Worm (Caenorhabditis elegans) whole organism, young adult: ENCODE measurements around the gene attf-5.

Experiments used
- C06A6.2 ChIP-seq: fragments of 200-800 bp; sonication (Bioruptor generic); conservative IDR thresholded peaks from 2 replicates; pipeline ENCODE4 v1.3.6; 2022; ENCODE audit warnings: missing genetic modification characterization, missing compliant biosample characterization
- F23B12.7 ChIP-seq: sonication (generic microtip); optimal IDR thresholded peaks from 2 replicates; lab custom pipeline; 2017; ENCODE audit warnings: missing genetic modification characterization, mild to moderate bottlenecking, missing compliant biosample characterization, antibody characterized with exemption, moderate library complexity; ENCODE audit not compliant: insufficient read depth
- F49E8.2 ChIP-seq: sonication (generic microtip); optimal IDR thresholded peaks from 3 replicates; lab custom pipeline; 2017; ENCODE audit warnings: missing genetic modification characterization, mild to moderate bottlenecking, missing compliant biosample characterization, antibody characterized with exemption, moderate library complexity; ENCODE audit not compliant: insufficient read depth
- K12H6.12 ChIP-seq: fragments of 200-800 bp; sonication (Bioruptor generic); optimal IDR thresholded peaks from 2 replicates; lab custom pipeline; 2018; ENCODE audit warnings: mild to moderate bottlenecking, missing genetic modification characterization, missing compliant biosample characterization
- Y53F4B.3 ChIP-seq: fragments of 200-800 bp; sonication (Bioruptor generic); IDR thresholded peaks from 2 replicates; pipeline ENCODE4 v1.3.6; 2022; ENCODE audit warnings: missing genetic modification reagents, missing genetic modification characterization, missing compliant biosample characterization
- Y95B8A.8 ChIP-seq: fragments of 200-800 bp; sonication (Bioruptor generic); IDR thresholded peaks from 2 replicates; pipeline ENCODE4 v1.3.6; 2022; ENCODE audit warnings: missing genetic modification reagents, missing genetic modification characterization, missing compliant biosample characterization
- ZK185.1 ChIP-seq: sonication (generic microtip); optimal IDR thresholded peaks from 2 replicates; lab custom pipeline; 2016; ENCODE audit warnings: mild to moderate bottlenecking, missing genetic modification characterization, missing compliant biosample characterization; ENCODE audit not compliant: poor library complexity, severe bottlenecking
- athp-1 ChIP-seq: sonication (generic microtip); optimal IDR thresholded peaks from 2 replicates; lab custom pipeline; 2017; ENCODE audit warnings: mild to moderate bottlenecking, missing genetic modification characterization, missing compliant biosample characterization
- ccch-3 ChIP-seq: fragments of 200-800 bp; sonication (Bioruptor generic); optimal IDR thresholded peaks from 2 replicates; lab custom pipeline; 2018; ENCODE audit warnings: mild to moderate bottlenecking, missing genetic modification characterization, missing compliant biosample characterization
- ceh-27 ChIP-seq: fragments of 200-800 bp; sonication (Bioruptor generic); optimal IDR thresholded peaks from 2 replicates; lab custom pipeline; 2018; ENCODE audit warnings: mild to moderate bottlenecking, missing genetic modification characterization, moderate library complexity, missing compliant biosample characterization
- ceh-40 ChIP-seq: fragments of 200-800 bp; sonication (Bioruptor generic); IDR thresholded peaks from 2 replicates; pipeline ENCODE4 v1.3.6; 2022; ENCODE audit warnings: missing genetic modification characterization, missing compliant biosample characterization
- ceh-79 ChIP-seq: sonication (generic microtip); optimal IDR thresholded peaks from 2 replicates; lab custom pipeline; 2017; ENCODE audit warnings: mild to moderate bottlenecking, missing genetic modification characterization, missing compliant biosample characterization
- die-1 ChIP-seq: sonication (generic microtip); optimal IDR thresholded peaks from 2 replicates; lab custom pipeline; 2016; ENCODE audit warnings: missing genotype, mild to moderate bottlenecking, missing genetic modification characterization, missing compliant biosample characterization
- dox-1 ChIP-seq: fragments of 200-800 bp; sonication (Bioruptor generic); IDR thresholded peaks from 2 replicates; pipeline ENCODE4 v1.3.6; 2022; ENCODE audit warnings: missing genetic modification reagents, missing genetic modification characterization, missing compliant biosample characterization
- dpff-1 ChIP-seq: sonication (generic microtip); optimal IDR thresholded peaks from 2 replicates; lab custom pipeline; 2017; ENCODE audit warnings: mild to moderate bottlenecking, missing genetic modification characterization, missing compliant biosample characterization
- efl-1 ChIP-seq: fragments of 150-350 bp; optimal IDR thresholded peaks from 2 replicates; lab custom pipeline; 2014; ENCODE audit warnings: missing biosample characterization, missing genetic modification reagents, missing genetic modification characterization
- egl-18 ChIP-seq: fragments of 200-800 bp; sonication (Bioruptor generic); IDR thresholded peaks from 2 replicates; pipeline ENCODE4 v1.3.6; 2022; ENCODE audit warnings: missing genetic modification reagents, missing genetic modification characterization, missing compliant biosample characterization
- him-1 ChIP-seq: sonication (generic microtip); optimal IDR thresholded peaks from 2 replicates; lab custom pipeline; 2016; ENCODE audit warnings: missing genotype, missing genetic modification reagents, missing genetic modification characterization, missing compliant biosample characterization
- hmg-1.2 ChIP-seq: fragments of 200-800 bp; sonication (Bioruptor generic); IDR thresholded peaks from 2 replicates; pipeline ENCODE4 v1.3.6; 2022; ENCODE audit warnings: missing genetic modification reagents, missing genetic modification characterization, missing compliant biosample characterization
- hmg-20 ChIP-seq: fragments of 200-800 bp; sonication (Bioruptor generic); IDR thresholded peaks from 2 replicates; pipeline ENCODE4 v1.3.6; 2022; ENCODE audit warnings: missing genetic modification reagents, missing genetic modification characterization, missing compliant biosample characterization
- lag-1 ChIP-seq: fragments of 200-800 bp; sonication (Bioruptor generic); IDR thresholded peaks from 2 replicates; pipeline ENCODE4 v1.3.6; 2022; ENCODE audit warnings: missing genetic modification reagents, missing genetic modification characterization, missing compliant biosample characterization
- let-526 ChIP-seq: fragments of 200-800 bp; sonication (Bioruptor generic); IDR thresholded peaks from 2 replicates; pipeline ENCODE4 v1.3.6; 2022; ENCODE audit warnings: missing genetic modification reagents, missing genetic modification characterization, missing compliant biosample characterization
- let-607 ChIP-seq, 2 experiments: fragments of 200-800 bp in 1 of 2; sonication (Bioruptor generic) in 1 of 2; sonication (generic microtip) in 1 of 2; optimal IDR thresholded peaks; 2 replicates each; lab custom pipeline; 2016 to 2018; ENCODE audit warnings: mild to moderate bottlenecking in 2 of 2, missing compliant biosample characterization in 2 of 2, missing genetic modification characterization in 2 of 2, moderate library complexity in 2 of 2, missing genotype in 1 of 2
- lin-26 ChIP-seq: fragments of 200-800 bp; sonication (Bioruptor generic); IDR thresholded peaks from 2 replicates; pipeline ENCODE4 v1.3.6; 2022; ENCODE audit warnings: missing genetic modification reagents, missing genetic modification characterization, missing compliant biosample characterization
- lin-35 ChIP-seq, 3 experiments: fragments of 150-350 bp in 2 of 3; sonication (generic microtip) in 1 of 3; optimal IDR thresholded peaks; 2 replicates each; lab custom pipeline; 2014 to 2018; ENCODE audit warnings: missing biosample characterization in 3 of 3, missing genetic modification characterization in 3 of 3, missing genetic modification reagents in 3 of 3
- lin-40 ChIP-seq: sonication (generic microtip); optimal IDR thresholded peaks from 2 replicates; lab custom pipeline; 2016; ENCODE audit warnings: missing genetic modification characterization, mild to moderate bottlenecking, missing compliant biosample characterization, missing genotype, missing genetic modification reagents
- lsl-1 ChIP-seq: fragments of 200-800 bp; sonication (Bioruptor generic); optimal IDR thresholded peaks from 2 replicates; lab custom pipeline; 2018; ENCODE audit warnings: mild to moderate bottlenecking, missing genetic modification characterization, moderate library complexity, missing compliant biosample characterization
- madf-6 ChIP-seq: fragments of 200-800 bp; sonication (Bioruptor generic); IDR thresholded peaks from 2 replicates; pipeline ENCODE4 v1.3.6; 2022; ENCODE audit warnings: missing genetic modification reagents, missing genetic modification characterization, missing compliant biosample characterization
- nhr-80 ChIP-seq: sonication (generic microtip); optimal IDR thresholded peaks from 2 replicates; lab custom pipeline; 2016; ENCODE audit warnings: missing genetic modification characterization, missing compliant biosample characterization
- nhr-90 ChIP-seq: sonication (generic microtip); optimal IDR thresholded peaks from 2 replicates; lab custom pipeline; 2016; ENCODE audit warnings: missing genotype, mild to moderate bottlenecking, missing genetic modification characterization, missing compliant biosample characterization
- pbrm-1 ChIP-seq: fragments of 200-800 bp; sonication (Bioruptor generic); IDR thresholded peaks from 2 replicates; pipeline ENCODE4 v1.3.6; 2022; ENCODE audit warnings: missing genetic modification reagents, missing genetic modification characterization, missing compliant biosample characterization
- rcor-1 ChIP-seq: fragments of 200-800 bp; sonication (Bioruptor generic); IDR thresholded peaks from 2 replicates; pipeline ENCODE4 v1.3.6; 2022; ENCODE audit warnings: missing genetic modification reagents, missing genetic modification characterization, missing compliant biosample characterization
- sea-2 ChIP-seq: fragments of 200-800 bp; sonication (Bioruptor generic); IDR thresholded peaks from 2 replicates; pipeline ENCODE4 v1.3.6; 2022; ENCODE audit warnings: missing genetic modification characterization, missing compliant biosample characterization
- snpc-1.3 ChIP-seq: sonication (generic microtip); optimal IDR thresholded peaks from 2 replicates; lab custom pipeline; 2017; ENCODE audit warnings: missing genetic modification characterization, mild to moderate bottlenecking, missing compliant biosample characterization, antibody characterized with exemption, moderate library complexity, missing genotype, missing genetic modification reagents; ENCODE audit not compliant: insufficient read depth
- sptf-2 ChIP-seq: fragments of 200-800 bp; sonication (Bioruptor generic); optimal IDR thresholded peaks from 2 replicates; lab custom pipeline; 2018; ENCODE audit warnings: mild to moderate bottlenecking, missing genetic modification characterization, missing compliant biosample characterization
- tbp1 ChIP-seq: fragments of 200-800 bp; sonication (Bioruptor generic); optimal IDR thresholded peaks from 2 replicates; lab custom pipeline; 2018; ENCODE audit warnings: mild to moderate bottlenecking, missing genetic modification characterization, missing compliant biosample characterization
- tlf-1 ChIP-seq: fragments of 200-800 bp; sonication (Bioruptor generic); optimal IDR thresholded peaks from 2 replicates; lab custom pipeline; 2018; ENCODE audit warnings: mild to moderate bottlenecking, missing genetic modification characterization, missing compliant biosample characterization
- ztf-25 ChIP-seq: fragments of 200-800 bp; sonication (Bioruptor generic); IDR thresholded peaks from 2 replicates; pipeline ENCODE4 v1.3.6; 2022; ENCODE audit warnings: missing genetic modification reagents, missing genetic modification characterization, missing compliant biosample characterization
- ztf-26 ChIP-seq: sonication (generic microtip); optimal IDR thresholded peaks from 2 replicates; lab custom pipeline; 2017; ENCODE audit warnings: missing genetic modification characterization, missing compliant biosample characterization
- ztf-28 ChIP-seq: fragments of 200-800 bp; sonication (Bioruptor generic); IDR thresholded peaks from 2 replicates; pipeline ENCODE4 v1.3.6; 2022; ENCODE audit warnings: missing genetic modification reagents, missing genetic modification characterization, missing compliant biosample characterization

Gene attf-5

DNA sequence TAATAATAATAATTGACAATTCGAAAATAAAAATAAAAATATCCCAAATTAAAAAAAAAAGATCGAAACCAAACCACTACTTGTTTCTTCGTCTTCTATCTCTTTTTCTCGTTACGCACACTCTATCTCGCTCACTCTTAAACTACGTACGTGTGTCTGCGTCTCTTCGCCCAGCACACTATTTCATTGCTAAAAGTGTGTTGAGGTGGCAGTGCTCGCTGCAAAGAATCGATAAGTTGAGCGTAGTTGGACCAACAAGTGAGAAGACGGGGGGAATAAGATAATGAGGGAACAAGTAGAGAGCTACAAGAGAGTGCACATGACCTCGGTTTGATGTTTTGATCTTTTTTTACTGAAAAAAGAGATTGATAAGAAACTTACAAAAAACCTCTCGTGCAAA lies 37.8 kb downstream of the attf-5 start (continued):
- TF ChIP-seq him-1 (tag; lab: Kevin White, UChicago) (no peak), Y95B8A.8 (GFP tag; lab: Robert Waterston, UW) (no peak), sptf-2 (GFP tag; lab: Kevin White, UChicago) (no peak), lsl-1 (no peak), hmg-1.2 (GFP tag; lab: Robert Waterston, UW) (peak; percentile 98), lag-1 (no peak), Y53F4B.3 (no peak)

DNA sequence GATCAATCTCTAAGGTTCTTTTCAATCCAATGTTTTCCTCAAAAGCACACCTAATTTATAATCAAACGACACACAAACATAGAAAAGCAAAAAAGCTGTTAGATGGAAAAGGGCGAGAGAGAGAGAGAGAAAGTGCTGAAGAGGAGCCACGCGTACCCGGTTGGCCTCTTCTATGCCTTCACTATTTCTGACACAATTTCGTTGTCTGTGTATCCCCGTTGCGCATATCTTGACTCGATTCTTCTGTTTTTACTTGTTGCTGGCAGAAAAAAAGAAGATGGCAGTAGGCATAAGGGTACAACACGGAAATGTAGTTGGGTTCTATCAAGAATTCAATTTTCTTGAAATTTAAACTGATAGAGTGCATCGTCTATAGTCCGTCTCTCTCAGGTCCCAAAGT lies 39.3 kb downstream of the attf-5 start:
- peak; percentile 82 for TF ChIP-seq hmg-1.2 (GFP tag; lab: Robert Waterston, UW)
- TF ChIP-seq ztf-25 = no peak
- TF ChIP-seq K12H6.12 (tag; lab: Kevin White, UChicago) = peak; percentile 54
- no peak for TF ChIP-seq tlf-1
- no peak for TF ChIP-seq F49E8.2 (tag; lab: Kevin White, UChicago)
- no peak for TF ChIP-seq let-526 (GFP tag; lab: Robert Waterston, UW)
- no peak for TF ChIP-seq ceh-40 (GFP tag; lab: Robert Waterston, UW)
- TF ChIP-seq ZK185.1 (tag; lab: Kevin White, UChicago) = peak; percentile 39
- peak; percentile 51 for TF ChIP-seq nhr-80
- no peak for TF ChIP-seq lag-1
- TF ChIP-seq dox-1 = peak; percentile 40; the same call in 1 of the 2 replicates
- no peak for TF ChIP-seq dpff-1 (tag; lab: Kevin White, UChicago)
- TF ChIP-seq sea-2 = no peak
- TF ChIP-seq rcor-1 (GFP tag; lab: Robert Waterston, UW) = 0 out of 2 replicates have a peak, but pooled peaks have one; percentile 34
- TF ChIP-seq lin-40 (tag; lab: Kevin White, UChicago) = peak; percentile 65
- TF ChIP-seq ceh-27 (GFP tag; lab: Kevin White, UChicago) = peak; percentile 21
- TF ChIP-seq F23B12.7 (tag; lab: Kevin White, UChicago) = no peak
- no peak for TF ChIP-seq C06A6.2 (GFP tag; lab: Robert Waterston, UW)
- peak in 1 of 2 experiments; percentile 1 for TF ChIP-seq let-607 (tag; optimal IDR thresholded peaks at IDR 0.05; lab: Kevin White, UChicago)
- TF ChIP-seq tbp1 (GFP tag; lab: Kevin White, UChicago) = peak; percentile 4
- no peak for TF ChIP-seq hmg-20 (GFP tag; lab: Robert Waterston, UW)
- no peak for TF ChIP-seq lin-35 (GFP tag; optimal IDR thresholded peaks at IDR 0.05; lab: Kevin White, UChicago)
- TF ChIP-seq ccch-3 = no peak
- TF ChIP-seq pbrm-1 (GFP tag; lab: Robert Waterston, UW) = 0 out of 2 replicates have a peak, but pooled peaks have one; percentile 29

DNA sequence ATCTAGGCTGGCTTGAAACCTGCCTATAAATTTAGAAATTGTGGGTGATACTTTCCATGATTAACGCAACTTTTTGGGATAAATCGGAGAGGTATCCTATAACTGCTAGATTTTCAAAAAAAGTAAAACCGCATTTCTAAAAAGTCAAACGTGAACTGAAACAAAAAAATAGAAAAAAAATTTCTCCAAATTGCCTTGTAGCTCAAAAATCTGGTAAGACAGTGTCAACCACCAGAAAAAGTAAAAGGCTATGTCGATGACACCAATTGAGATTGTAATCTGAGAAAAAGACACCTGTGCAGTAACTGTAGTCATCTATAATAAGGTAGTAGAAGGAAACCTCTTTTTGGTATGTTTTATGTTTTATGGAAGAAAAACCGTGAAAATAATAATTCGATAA lies 40.5 kb downstream of the attf-5 start, which contains the start of gene wdr-54:
Gene wdr-54 (plus strand): TSS at position 301 of the 400 bp plus-strand sequence.
- TF ChIP-seq madf-6 = no peak
- TF ChIP-seq lin-35 (GFP tag; optimal IDR thresholded peaks at IDR 0.05; lab: Kevin White, UChicago) = no peak
- TF ChIP-seq egl-18 (GFP tag; lab: Robert Waterston, UW) = no peak
- TF ChIP-seq snpc-1.3 (tag; lab: Kevin White, UChicago) = no peak
- no peak for TF ChIP-seq ztf-28 (GFP tag; lab: Robert Waterston, UW)
- no peak for TF ChIP-seq dox-1
- no peak for TF ChIP-seq ceh-79 (tag; lab: Kevin White, UChicago)
- TF ChIP-seq tlf-1 = no peak
- TF ChIP-seq ztf-26 = no peak
- TF ChIP-seq lin-26 = no peak
- no peak for TF ChIP-seq nhr-90
- TF ChIP-seq efl-1 = no peak
- TF ChIP-seq athp-1 (tag; lab: Kevin White, UChicago) = no peak
- no peak for TF ChIP-seq him-1 (tag; lab: Kevin White, UChicago)
- no peak for TF ChIP-seq die-1 (tag; lab: Kevin White, UChicago)
